Worm (Caenorhabditis elegans): ENCODE results near the gene B0361.3.

DNA sequence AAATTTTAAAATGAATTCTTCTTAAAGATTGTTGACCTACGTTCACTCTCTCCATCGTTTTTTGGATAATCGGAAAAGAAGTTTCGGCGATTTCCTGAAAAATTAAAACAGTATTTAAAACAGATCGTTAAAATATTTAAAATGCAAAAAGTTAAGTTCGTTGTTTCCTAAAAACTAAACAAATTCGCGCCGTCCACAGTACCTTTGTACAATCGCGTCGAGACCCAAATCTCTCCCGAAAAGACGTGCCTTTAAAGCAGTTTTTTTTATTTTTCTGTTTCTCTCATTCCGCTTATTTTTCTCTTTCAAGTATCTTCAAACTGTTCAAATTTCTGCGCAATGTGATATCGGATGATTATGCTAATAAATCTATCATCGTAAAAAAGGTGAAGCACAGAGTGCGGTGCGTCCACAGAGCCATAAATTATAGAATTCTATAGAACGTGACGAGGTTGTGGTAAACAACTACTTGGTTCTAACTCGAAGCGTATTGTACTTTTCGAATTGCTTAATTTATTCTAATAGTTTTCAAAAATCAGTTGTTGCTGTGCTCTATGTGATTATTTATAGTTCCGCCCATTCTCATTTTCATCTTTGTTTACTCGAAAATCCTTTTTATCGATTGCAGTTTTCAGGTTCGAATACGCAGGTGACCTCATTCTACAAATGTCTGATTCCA, 29.5 kb downstream of the B0361.3 start, which contains the start of the genes F56C9.6 and F56C9.3:
- TF ChIP-seq him-1 (tag; optimal IDR thresholded peaks at IDR 0.05): no peak
- no peak for TF ChIP-seq dao-5 (tag; optimal IDR thresholded peaks at IDR 0.05)
- TF ChIP-seq W03F9.2 (tag; optimal IDR thresholded peaks at IDR 0.05): no peak
